Worm (Caenorhabditis elegans) whole organism, late embryonic: ENCODE results near the gene msp-57.

Experiments used
- ahr-1 ChIP-seq: sonication (generic microtip); optimal IDR thresholded peaks from 2 replicates; lab custom pipeline; 2016; ENCODE audit warnings: missing genetic modification characterization, missing compliant biosample characterization
- ceh-22 ChIP-seq: sonication (generic microtip); optimal IDR thresholded peaks from 2 replicates; lab custom pipeline; 2017; ENCODE audit warnings: missing biosample characterization, missing genetic modification characterization
- ets-4 ChIP-seq: sonication (generic microtip); optimal IDR thresholded peaks from 2 replicates; lab custom pipeline; 2016; ENCODE audit warnings: missing genetic modification characterization, missing compliant biosample characterization
- nfya-1 ChIP-seq: sonication (generic microtip); optimal IDR thresholded peaks from 2 replicates; lab custom pipeline; 2017; ENCODE audit warnings: missing genetic modification characterization, mild to moderate bottlenecking, missing compliant biosample characterization, antibody characterized with exemption, moderate library complexity
- pha-2 ChIP-seq: sonication (generic microtip); optimal IDR thresholded peaks from 2 replicates; lab custom pipeline; 2017; ENCODE audit warnings: mild to moderate bottlenecking, missing genetic modification characterization, missing compliant biosample characterization
- pqm-1 ChIP-seq: sonication (generic microtip); optimal IDR thresholded peaks from 2 replicates; lab custom pipeline; 2016; ENCODE audit warnings: missing genetic modification characterization, missing compliant biosample characterization
- syd-9 ChIP-seq: sonication (generic microtip); optimal IDR thresholded peaks from 2 replicates; lab custom pipeline; 2016; ENCODE audit warnings: mild to moderate bottlenecking, missing genetic modification characterization, moderate library complexity, missing compliant biosample characterization

DNA sequence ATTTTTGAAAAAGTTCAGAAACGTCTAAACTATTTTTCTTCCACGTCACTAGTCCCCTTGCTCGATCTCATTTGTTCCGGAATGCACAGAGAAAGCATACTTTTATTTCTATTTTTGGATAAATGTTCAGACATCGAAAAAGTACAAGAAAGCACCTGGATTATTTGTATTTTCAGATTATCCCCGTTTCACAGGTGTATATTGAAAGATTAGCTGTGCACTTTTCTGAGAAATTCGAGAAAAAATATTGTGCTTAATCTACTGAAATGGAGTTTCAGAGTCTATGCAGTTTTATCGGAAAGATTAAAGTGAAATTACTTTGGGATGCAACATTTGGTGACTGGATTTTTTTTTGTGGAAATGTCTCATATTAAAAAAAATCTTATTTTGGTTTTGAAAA, 39.6 kb downstream of the msp-57 start:
- TF ChIP-seq nfya-1 (tag; lab: Kevin White, UChicago) (no peak), ahr-1 (tag; lab: Kevin White, UChicago) (no peak), ets-4 (tag; lab: Kevin White, UChicago) (no peak), pqm-1 (tag; lab: Kevin White, UChicago) (no peak), syd-9 (tag; lab: Kevin White, UChicago) (no peak), ceh-22 (no peak), pha-2 (tag; lab: Kevin White, UChicago) (no peak)
